Worm (Caenorhabditis elegans) whole organism, young adult: ENCODE data around the gene max-2.

Experiments
- die-1 ChIP-seq: sonication (generic microtip); optimal IDR thresholded peaks from 2 replicates; lab custom pipeline; 2016; ENCODE audit warnings: missing genotype, mild to moderate bottlenecking, missing genetic modification characterization, missing compliant biosample characterization
- ets-4 ChIP-seq: fragments of 200-800 bp; sonication (Bioruptor generic); optimal IDR thresholded peaks from 2 replicates; lab custom pipeline; 2018; ENCODE audit warnings: mild to moderate bottlenecking, missing genetic modification characterization, missing compliant biosample characterization
- lin-54 ChIP-seq: fragments of 200-800 bp; sonication (Bioruptor generic); optimal IDR thresholded peaks from 2 replicates; lab custom pipeline; 2018; ENCODE audit warnings: mild to moderate bottlenecking, missing genetic modification characterization, missing compliant biosample characterization
- nhr-179 ChIP-seq: sonication (generic microtip); optimal IDR thresholded peaks from 2 replicates; lab custom pipeline; 2016; ENCODE audit warnings: mild to moderate bottlenecking, missing genetic modification characterization, missing compliant biosample characterization
- tlf-1 ChIP-seq: fragments of 200-800 bp; sonication (Bioruptor generic); optimal IDR thresholded peaks from 2 replicates; lab custom pipeline; 2018; ENCODE audit warnings: mild to moderate bottlenecking, missing genetic modification characterization, missing compliant biosample characterization
- unc-62 ChIP-seq: fragments of 150-350 bp; optimal IDR thresholded peaks from 2 replicates; lab custom pipeline; 2014; ENCODE audit warnings: missing biosample characterization, missing genetic modification reagents, missing genetic modification characterization

DNA sequence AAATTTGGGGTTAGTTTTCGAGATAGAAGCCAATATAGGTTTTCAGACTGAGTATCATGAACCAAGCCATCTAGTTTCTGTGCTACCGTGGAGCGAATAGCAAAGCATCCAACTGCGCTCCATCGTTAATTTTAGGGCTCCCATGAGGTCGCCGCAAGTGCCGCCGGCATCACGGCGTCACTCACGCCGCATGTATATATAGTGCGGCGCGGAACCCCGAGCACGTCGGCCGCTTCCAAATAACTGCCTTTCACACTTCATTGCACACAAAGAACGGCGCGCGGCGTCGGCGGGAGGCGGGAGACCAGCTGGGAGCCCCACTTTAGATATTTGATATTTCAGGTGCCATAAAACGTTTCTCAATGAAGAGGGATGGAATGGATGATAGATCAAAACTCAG, 24.4 kb upstream of the max-2 start:
- no peak for TF ChIP-seq ets-4
- TF ChIP-seq lin-54 (GFP tag; lab: Kevin White, UChicago), result no peak
- TF ChIP-seq die-1 (tag; lab: Kevin White, UChicago), result no peak
- TF ChIP-seq nhr-179 (tag; lab: Kevin White, UChicago), result no peak
- no peak for TF ChIP-seq unc-62
- no peak for TF ChIP-seq tlf-1 (GFP tag; lab: Kevin White, UChicago)
